Fruit fly (Drosophila melanogaster) whole organism, embryonic: ENCODE measurements around the gene Phs.
A peak's percentile ranks its signal among the peaks of the same experiment; 100 is the strongest.

Experiments used
- Ada2b ChIP-seq: fragments of 200-800 bp; sonication (Bioruptor generic); IDR thresholded peaks from 2 replicates; pipeline ENCODE4 v1.3.6; 2022; ENCODE audit warnings: missing biosample characterization, missing genetic modification characterization
- Bgb ChIP-seq: fragments of 200-800 bp; sonication (Bioruptor generic); IDR thresholded peaks from 2 replicates; pipeline ENCODE4 v1.3.6; 2022; ENCODE audit warnings: missing biosample characterization, missing genetic modification characterization; ENCODE audit not compliant: partially characterized antibody
- BtbVII ChIP-seq: fragments of 200-800 bp; sonication (Bioruptor generic); optimal IDR thresholded peaks from 3 replicates; lab custom pipeline; 2017; ENCODE audit warnings: missing biosample characterization, mild to moderate bottlenecking, missing genetic modification characterization
- CG10147 ChIP-seq: fragments of 200-800 bp; sonication (Bioruptor generic); optimal IDR thresholded peaks from 2 replicates; lab custom pipeline; 2019; ENCODE audit warnings: missing biosample characterization, mild to moderate bottlenecking, missing genetic modification characterization, moderate library complexity
- CG10543 ChIP-seq: fragments of 200-800 bp; sonication (Bioruptor generic); optimal IDR thresholded peaks from 3 replicates; lab custom pipeline; 2017; ENCODE audit warnings: missing biosample characterization, mild to moderate bottlenecking, missing genetic modification characterization, moderate library complexity
- CG11456 ChIP-seq: fragments of 200-800 bp; sonication (Bioruptor generic); IDR thresholded peaks from 3 replicates; pipeline ENCODE4 v1.3.6; 2022; ENCODE audit warnings: missing biosample characterization, missing genetic modification characterization
- CG12219 ChIP-seq: fragments of 200-800 bp; sonication (Bioruptor generic); optimal IDR thresholded peaks from 3 replicates; lab custom pipeline; 2018; ENCODE audit warnings: missing biosample characterization, mild to moderate bottlenecking, missing genetic modification characterization
- CG1233 ChIP-seq: fragments of 200-800 bp; sonication (Bioruptor generic); optimal IDR thresholded peaks from 4 replicates; lab custom pipeline; 2018; ENCODE audit warnings: missing biosample characterization, mild to moderate bottlenecking, missing genetic modification characterization
- CG12744 ChIP-seq: fragments of 200-800 bp; sonication (Bioruptor generic); optimal IDR thresholded peaks from 2 replicates; lab custom pipeline; 2016; ENCODE audit warnings: missing biosample characterization, missing genetic modification characterization
- CG13624 ChIP-seq: fragments of 200-800 bp; sonication (Bioruptor generic); optimal IDR thresholded peaks from 2 replicates; lab custom pipeline; 2016; ENCODE audit warnings: missing biosample characterization, missing genetic modification characterization
- CG15011 ChIP-seq: fragments of 200-800 bp; sonication (Bioruptor generic); optimal IDR thresholded peaks from 3 replicates; lab custom pipeline; 2018; ENCODE audit warnings: missing biosample characterization, mild to moderate bottlenecking, missing genetic modification characterization
- CG1603 ChIP-seq: fragments of 200-800 bp; sonication (Bioruptor generic); optimal IDR thresholded peaks from 2 replicates; lab custom pipeline; 2019; ENCODE audit warnings: missing biosample characterization, mild to moderate bottlenecking, missing genetic modification characterization, moderate library complexity
- CG2199 ChIP-seq: fragments of 200-800 bp; sonication (Bioruptor generic); IDR thresholded peaks from 3 replicates; pipeline ENCODE4 v1.3.6; 2022; ENCODE audit warnings: missing biosample characterization, missing genetic modification characterization
- CG2678 ChIP-seq: fragments of 200-800 bp; sonication (Bioruptor generic); optimal IDR thresholded peaks from 3 replicates; lab custom pipeline; 2019; ENCODE audit warnings: missing biosample characterization, mild to moderate bottlenecking, missing genetic modification characterization, moderate library complexity
- CG31365 ChIP-seq: fragments of 200-800 bp; sonication (Bioruptor generic); optimal IDR thresholded peaks from 2 replicates; lab custom pipeline; 2018; ENCODE audit warnings: missing biosample characterization, mild to moderate bottlenecking, missing genetic modification characterization
- CG32532 ChIP-seq: fragments of 200-800 bp; sonication (Bioruptor generic); IDR thresholded peaks from 2 replicates; pipeline ENCODE4 v1.3.6; 2022; ENCODE audit warnings: missing biosample characterization, missing genetic modification characterization
- CG3847 ChIP-seq: fragments of 200-800 bp; sonication (Bioruptor generic); IDR thresholded peaks from 2 replicates; pipeline ENCODE4 v1.3.6; 2022; ENCODE audit warnings: missing biosample characterization, missing genetic modification characterization
- CG4360 ChIP-seq: fragments of 200-800 bp; sonication (Bioruptor generic); IDR thresholded peaks from 2 replicates; pipeline ENCODE4 v1.3.6; 2022; ENCODE audit warnings: missing biosample characterization, missing genetic modification characterization
- CG6765 ChIP-seq: fragments of 200-800 bp; sonication (Bioruptor generic); optimal IDR thresholded peaks from 3 replicates; lab custom pipeline; 2017; ENCODE audit warnings: missing biosample characterization, mild to moderate bottlenecking, missing genetic modification characterization
- CG7372 ChIP-seq: fragments of 200-800 bp; sonication (Bioruptor generic); IDR thresholded peaks from 2 replicates; pipeline ENCODE4 v1.3.6; 2022; ENCODE audit warnings: missing biosample characterization, missing genetic modification characterization
- CG7556 ChIP-seq: fragments of 200-800 bp; sonication (Bioruptor generic); optimal IDR thresholded peaks from 2 replicates; lab custom pipeline; 2017; ENCODE audit warnings: missing biosample characterization, mild to moderate bottlenecking, missing genetic modification characterization
- CG7987 ChIP-seq: fragments of 200-800 bp; sonication (Bioruptor generic); optimal IDR thresholded peaks from 2 replicates; lab custom pipeline; 2018; ENCODE audit warnings: missing biosample characterization, mild to moderate bottlenecking, missing genetic modification characterization, moderate library complexity
- Fer3 ChIP-seq: fragments of 200-800 bp; sonication (Bioruptor generic); optimal IDR thresholded peaks from 2 replicates; lab custom pipeline; 2018; ENCODE audit warnings: missing biosample characterization, mild to moderate bottlenecking, missing genetic modification characterization, moderate library complexity
- Gsc ChIP-seq: fragments of 200-800 bp; sonication (Bioruptor generic); IDR thresholded peaks from 2 replicates; pipeline ENCODE4 v1.3.6; 2022; ENCODE audit warnings: missing biosample characterization, missing genetic modification characterization
- Meics ChIP-seq: fragments of 200-800 bp; sonication (Bioruptor generic); optimal IDR thresholded peaks from 2 replicates; lab custom pipeline; 2017; ENCODE audit warnings: missing biosample characterization, mild to moderate bottlenecking, missing genetic modification characterization
- Mrtf ChIP-seq: fragments of 200-800 bp; sonication (Bioruptor generic); IDR thresholded peaks from 3 replicates; pipeline ENCODE4 v1.3.6; 2022; ENCODE audit warnings: missing biosample characterization, missing genetic modification characterization
- Pdp1 ChIP-seq, 2 experiments: fragments of 200-800 bp; sonication (Bioruptor generic); optimal IDR thresholded peaks; 3 replicates each; lab custom pipeline; 2016; ENCODE audit warnings: missing biosample characterization in 2 of 2, missing genetic modification characterization in 2 of 2, mild to moderate bottlenecking in 1 of 2, moderate library complexity in 1 of 2
- Sox102F ChIP-seq: fragments of 200-800 bp; sonication (Bioruptor generic); optimal IDR thresholded peaks from 2 replicates; lab custom pipeline; 2018; ENCODE audit warnings: missing biosample characterization, mild to moderate bottlenecking, missing genetic modification characterization, moderate library complexity
- Stat92E ChIP-seq, 3 experiments: fragments of >200 bp in 2 of 3; fragments of 200-800 bp in 1 of 3; sonication (Bioruptor generic) in 1 of 3; optimal IDR thresholded peaks; 2 replicates each; lab custom pipeline; 2017 to 2019; ENCODE audit warnings: missing biosample characterization in 3 of 3, missing genetic modification characterization in 3 of 3, mild to moderate bottlenecking in 1 of 3, moderate library complexity in 1 of 3
- bab2 ChIP-seq: fragments of 200-800 bp; sonication (Bioruptor generic); optimal IDR thresholded peaks from 2 replicates; lab custom pipeline; 2016; ENCODE audit warnings: missing biosample characterization, missing genetic modification characterization
- chm ChIP-seq: fragments of 200-800 bp; sonication (Bioruptor generic); IDR thresholded peaks from 2 replicates; pipeline ENCODE4 v1.3.6; 2022; ENCODE audit warnings: missing biosample characterization, missing genetic modification characterization
- ci ChIP-seq: fragments of 200-800 bp; sonication (Bioruptor generic); IDR thresholded peaks from 3 replicates; pipeline ENCODE4 v1.3.6; 2022; ENCODE audit warnings: missing biosample characterization, missing genetic modification characterization
- dmrt99B ChIP-seq: fragments of 200-800 bp; sonication (Bioruptor generic); optimal IDR thresholded peaks from 2 replicates; lab custom pipeline; 2018; ENCODE audit warnings: missing biosample characterization, mild to moderate bottlenecking, missing genetic modification characterization, moderate library complexity
- dysf ChIP-seq: fragments of 200-800 bp; sonication (Bioruptor generic); IDR thresholded peaks from 3 replicates; pipeline ENCODE4 v1.3.6; 2022; ENCODE audit warnings: missing biosample characterization, missing genetic modification characterization
- en ChIP-seq: fragments of 200-800 bp; sonication (Bioruptor generic); optimal IDR thresholded peaks from 2 replicates; lab custom pipeline; 2016; ENCODE audit warnings: missing biosample characterization, missing genetic modification characterization
- fd102C ChIP-seq: fragments of 200-800 bp; sonication (Bioruptor generic); optimal IDR thresholded peaks from 2 replicates; lab custom pipeline; 2018; ENCODE audit warnings: missing biosample characterization, mild to moderate bottlenecking, missing genetic modification characterization, moderate library complexity
- fd64A ChIP-seq: fragments of 200-800 bp; sonication (Bioruptor generic); optimal IDR thresholded peaks from 3 replicates; lab custom pipeline; 2018; ENCODE audit warnings: missing biosample characterization, mild to moderate bottlenecking, missing genetic modification characterization
- gcm2 ChIP-seq: fragments of 200-800 bp; sonication (Bioruptor generic); optimal IDR thresholded peaks from 2 replicates; lab custom pipeline; 2016; ENCODE audit warnings: missing biosample characterization, missing genetic modification characterization
- jumu ChIP-seq: fragments of 200-800 bp; sonication (Bioruptor generic); optimal IDR thresholded peaks from 3 replicates; lab custom pipeline; 2016; ENCODE audit warnings: missing biosample characterization, missing genetic modification characterization
- mirr ChIP-seq: fragments of 200-800 bp; sonication (Bioruptor generic); optimal IDR thresholded peaks from 3 replicates; lab custom pipeline; 2018; ENCODE audit warnings: missing biosample characterization, mild to moderate bottlenecking, missing genetic modification characterization
- nmo ChIP-seq: fragments of 200-800 bp; sonication (Bioruptor generic); optimal IDR thresholded peaks from 2 replicates; lab custom pipeline; 2018; ENCODE audit warnings: missing biosample characterization, mild to moderate bottlenecking, missing genetic modification characterization, moderate library complexity
- seq ChIP-seq: fragments of 200-800 bp; sonication (Bioruptor generic); IDR thresholded peaks from 2 replicates; pipeline ENCODE4 v1.3.6; 2022; ENCODE audit warnings: missing biosample characterization, missing genetic modification characterization
- slbo ChIP-seq: fragments of 200-800 bp; sonication (Bioruptor generic); IDR thresholded peaks from 2 replicates; pipeline ENCODE4 v1.3.6; 2022; ENCODE audit warnings: missing biosample characterization, missing genetic modification characterization
- sob ChIP-seq: fragments of 200-800 bp; sonication (Bioruptor generic); IDR thresholded peaks from 2 replicates; pipeline ENCODE4 v1.3.6; 2022; ENCODE audit warnings: missing biosample characterization, missing genetic modification characterization
- unpg ChIP-seq: fragments of 200-800 bp; sonication (Bioruptor generic); optimal IDR thresholded peaks from 3 replicates; lab custom pipeline; 2018; ENCODE audit warnings: missing biosample characterization, mild to moderate bottlenecking, missing genetic modification characterization, moderate library complexity
- vvl ChIP-seq: fragments of 200-800 bp; sonication (Bioruptor generic); IDR thresholded peaks from 2 replicates; pipeline ENCODE4 v1.3.6; 2022; ENCODE audit warnings: missing biosample characterization, missing genetic modification characterization
- wek ChIP-seq: fragments of 200-800 bp; sonication (Bioruptor generic); optimal IDR thresholded peaks from 3 replicates; lab custom pipeline; 2018; ENCODE audit warnings: missing biosample characterization, mild to moderate bottlenecking, missing genetic modification characterization, moderate library complexity

Phs gene

dm6 chr3L:15590803-15591597 is 28.7 kb upstream of the Phs start (continued):
- TF ChIP-seq fd64A (GFP tag; lab: Kevin White, UChicago): no peak
- TF ChIP-seq bab2 (GFP tag; lab: Kevin White, UChicago): peak; percentile 25
- TF ChIP-seq CG6765 (GFP tag; lab: Kevin White, UChicago): peak; percentile 4
- TF ChIP-seq CG12219 (GFP tag; lab: Kevin White, UChicago): peak; percentile 4
- peak; percentile 3 for TF ChIP-seq wek (GFP tag; lab: Kevin White, UChicago)
- TF ChIP-seq seq (GFP tag; lab: Robert Waterston, UW): peak; percentile 50; the same call in 1 of the 2 replicates
- TF ChIP-seq fd102C (GFP tag; lab: Kevin White, UChicago): no peak
- TF ChIP-seq chm (GFP tag; lab: Robert Waterston, UW): no peak
- peak; percentile 2 for TF ChIP-seq CG13624 (GFP tag; lab: Kevin White, UChicago)
- no peak for TF ChIP-seq jumu (GFP tag; lab: Kevin White, UChicago)
- TF ChIP-seq CG3847 (GFP tag; lab: Robert Waterston, UW): peak; percentile 9; the same call in 1 of the 2 replicates
- TF ChIP-seq Pdp1 (GFP tag; optimal IDR thresholded peaks at IDR 0.05; lab: Kevin White, UChicago): peak in 1 of 2 experiments; percentile 49
- 0 out of 2 replicates have a peak, but pooled peaks have one; percentile 11 for TF ChIP-seq CG32532 (GFP tag; lab: Robert Waterston, UW)
- peak; percentile 31; the same call in 1 of the 3 replicates for TF ChIP-seq CG2199 (GFP tag; lab: Robert Waterston, UW)
- peak; percentile 22 for TF ChIP-seq BtbVII
- peak; percentile 22 for TF ChIP-seq CG12744
- TF ChIP-seq Gsc (GFP tag; lab: Robert Waterston, UW): no peak
- peak; percentile 25 for TF ChIP-seq unpg (GFP tag; lab: Kevin White, UChicago)
- 0 out of 2 replicates have a peak, but pooled peaks have one; percentile 15 for TF ChIP-seq vvl (GFP tag; lab: Robert Waterston, UW)
- peak; percentile 22; the same call in 1 of the 3 replicates for TF ChIP-seq dysf (GFP tag; lab: Robert Waterston, UW)
- peak; percentile 90 for TF ChIP-seq CG4360
- peak; percentile 19 for TF ChIP-seq CG7556
- TF ChIP-seq slbo (GFP tag; lab: Robert Waterston, UW): peak; percentile 32
- TF ChIP-seq ci (GFP tag; lab: Robert Waterston, UW): 0 out of 3 replicates have a peak, but pooled peaks have one; percentile 45
- peak; percentile 7; the same call in 1 of the 2 replicates for TF ChIP-seq CG7372 (GFP tag; lab: Robert Waterston, UW)
- TF ChIP-seq Stat92E (GFP tag; optimal IDR thresholded peaks at IDR 0.05; lab: Kevin White, UChicago): peak in 1 of 3 experiments; percentile 28
- TF ChIP-seq Sox102F (GFP tag; lab: Kevin White, UChicago): peak; percentile 4
- peak; percentile 24; the same call in 1 of the 2 replicates for TF ChIP-seq Ada2b
- peak; percentile 32 for TF ChIP-seq CG7987
- TF ChIP-seq CG2678: peak; percentile 57
- peak; percentile 9 for TF ChIP-seq Fer3 (tag; lab: Kevin White, UChicago)
- TF ChIP-seq CG10543: peak; percentile 4
- no peak for TF ChIP-seq CG11456 (GFP tag; lab: Robert Waterston, UW)
- TF ChIP-seq CG1233 (GFP tag; lab: Kevin White, UChicago): peak; percentile 8
- peak; percentile 9 for TF ChIP-seq CG31365 (tag; lab: Kevin White, UChicago)
- peak; percentile 38 for TF ChIP-seq dmrt99B (tag; lab: Kevin White, UChicago)
- no peak for TF ChIP-seq nmo (GFP tag; lab: Kevin White, UChicago)
- TF ChIP-seq Meics (GFP tag; lab: Kevin White, UChicago): peak; percentile 19
- TF ChIP-seq CG1603 (tag; lab: Kevin White, UChicago): peak; percentile 26
- no peak for TF ChIP-seq Bgb (GFP tag; lab: Robert Waterston, UW)
- TF ChIP-seq Mrtf (GFP tag; lab: Robert Waterston, UW): 0 out of 3 replicates have a peak, but pooled peaks have one; percentile 19
- peak; percentile 41 for TF ChIP-seq mirr
- TF ChIP-seq sob (GFP tag; lab: Robert Waterston, UW): 0 out of 2 replicates have a peak, but pooled peaks have one; percentile 40
- peak; percentile 35 for TF ChIP-seq CG15011 (GFP tag; lab: Kevin White, UChicago)
- no peak for TF ChIP-seq en
- TF ChIP-seq gcm2 (GFP tag; lab: Kevin White, UChicago): no peak
- TF ChIP-seq CG10147 (GFP tag; lab: Kevin White, UChicago): peak; percentile 9
